Fruit fly (Drosophila melanogaster): ENCODE data around the gene CG6813.

The CG6813 gene

dm6 chr3R:11606679-11607078 is 19.8 kb downstream of the CG6813 start:
- TF ChIP-seq EcR (GFP tag; optimal IDR thresholded peaks at IDR 0.05) (no peak), usp (GFP tag; optimal IDR thresholded peaks at IDR 0.05) (no peak), psq (optimal IDR thresholded peaks at IDR 0.05) (no peak), pan (optimal IDR thresholded peaks at IDR 0.05) (no peak), Dll (optimal IDR thresholded peaks at IDR 0.05) (no peak), CG8478 (optimal IDR thresholded peaks at IDR 0.05) (no peak)

- TF ChIP-seq CG8478 (optimal IDR thresholded peaks at IDR 0.05) (no peak), pan (optimal IDR thresholded peaks at IDR 0.05) (no peak), Dll (optimal IDR thresholded peaks at IDR 0.05) (peak; percentile 96)
These were observed 21.6 kb downstream of the CG6813 start for dm6 chr3R:11604654-11605436.

dm6 chr3R:11603136-11603535 is 23.3 kb downstream of the CG6813 start:
- TF ChIP-seq usp (GFP tag; optimal IDR thresholded peaks at IDR 0.05) = no peak

- TF ChIP-seq pan (optimal IDR thresholded peaks at IDR 0.05) (no peak), EcR (GFP tag; optimal IDR thresholded peaks at IDR 0.05) (no peak), CG8478 (optimal IDR thresholded peaks at IDR 0.05) (no peak), usp (GFP tag; optimal IDR thresholded peaks at IDR 0.05) (no peak), Dll (optimal IDR thresholded peaks at IDR 0.05) (no peak), psq (optimal IDR thresholded peaks at IDR 0.05) (no peak)
These were observed 30.9 kb downstream of the CG6813 start for dm6 chr3R:11595523-11595922.

- no peak for TF ChIP-seq usp (GFP tag; optimal IDR thresholded peaks at IDR 0.05)
- no peak for TF ChIP-seq EcR (GFP tag; optimal IDR thresholded peaks at IDR 0.05)
- TF ChIP-seq pan (optimal IDR thresholded peaks at IDR 0.05) = no peak
- TF ChIP-seq CG8478 (optimal IDR thresholded peaks at IDR 0.05) = no peak
- no peak for TF ChIP-seq psq (optimal IDR thresholded peaks at IDR 0.05)
- TF ChIP-seq Dll (optimal IDR thresholded peaks at IDR 0.05) = no peak
These were observed 36.6 kb downstream of the CG6813 start, which contains the start of gene CG6791 for dm6 chr3R:11589764-11590358. CG6791 (minus strand) TSS chr3R:11590146.

- TF ChIP-seq Dll (optimal IDR thresholded peaks at IDR 0.05) (no peak), usp (GFP tag; optimal IDR thresholded peaks at IDR 0.05) (no peak), EcR (GFP tag; optimal IDR thresholded peaks at IDR 0.05) (no peak), pan (optimal IDR thresholded peaks at IDR 0.05) (peak; percentile 35), CG8478 (optimal IDR thresholded peaks at IDR 0.05) (no peak), psq (optimal IDR thresholded peaks at IDR 0.05) (no peak)
These were observed 44.2 kb downstream of the CG6813 start for dm6 chr3R:11582253-11582589.

dm6 chr3R:11581340-11582252 is 44.8 kb downstream of the CG6813 start, which contains the start of gene wkd:
wkd (plus strand) TSS chr3R:11581576.
- TF ChIP-seq CG8478 (optimal IDR thresholded peaks at IDR 0.05) = no peak
- no peak for TF ChIP-seq psq (optimal IDR thresholded peaks at IDR 0.05)
- TF ChIP-seq pan (optimal IDR thresholded peaks at IDR 0.05) = no peak
- no peak for TF ChIP-seq EcR (GFP tag; optimal IDR thresholded peaks at IDR 0.05)
- no peak for TF ChIP-seq Dll (optimal IDR thresholded peaks at IDR 0.05)
- TF ChIP-seq usp (GFP tag; optimal IDR thresholded peaks at IDR 0.05) = no peak

- no peak for TF ChIP-seq psq (optimal IDR thresholded peaks at IDR 0.05)
- no peak for TF ChIP-seq EcR (GFP tag; optimal IDR thresholded peaks at IDR 0.05)
- no peak for TF ChIP-seq usp (GFP tag; optimal IDR thresholded peaks at IDR 0.05)
- no peak for TF ChIP-seq CG8478 (optimal IDR thresholded peaks at IDR 0.05)
- TF ChIP-seq Dll (optimal IDR thresholded peaks at IDR 0.05) = no peak
- TF ChIP-seq pan (optimal IDR thresholded peaks at IDR 0.05) = no peak
These were observed 47.8 kb downstream of the CG6813 start, which contains the start of the genes CG6790 and CG5342 for dm6 chr3R:11578645-11579044. CG6790 (minus strand) TSS chr3R:11578745. CG5342 (plus strand) TSS chr3R:11578826.
